Worm (Caenorhabditis elegans): ENCODE results near the gene F44A2.3.

DNA sequence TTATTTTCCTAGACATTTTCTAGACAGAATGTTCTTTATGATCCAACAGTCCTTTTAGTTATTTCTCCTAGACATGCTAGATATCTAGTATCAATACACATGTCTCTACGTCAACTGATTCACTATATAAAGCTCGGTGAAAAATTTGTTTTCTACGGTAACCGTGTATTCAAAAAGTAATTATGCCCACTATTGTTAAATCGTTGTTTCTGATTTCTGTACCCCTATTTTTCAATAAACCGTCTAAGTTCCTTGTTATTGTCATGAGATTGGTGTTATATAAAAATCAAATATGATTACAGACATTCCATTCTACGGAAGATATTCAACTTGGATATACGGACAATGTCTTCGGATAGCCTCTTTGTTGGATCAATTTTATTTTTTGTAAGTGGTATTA is 47.7 kb downstream of the F44A2.3 start, which contains the start of gene srx-46:
- no peak for TF ChIP-seq daf-8 (GFP tag; IDR thresholded peaks at IDR 0.05)
- TF ChIP-seq mep-1 (tag; optimal IDR thresholded peaks at IDR 0.05), result no peak
- no peak for TF ChIP-seq egl-27 (tag; optimal IDR thresholded peaks at IDR 0.05)
- TF ChIP-seq ZK546.5 (tag; optimal IDR thresholded peaks at IDR 0.05), result no peak
